Fruit fly (Drosophila melanogaster): ENCODE results near the gene CG3703.

- TF ChIP-seq EcR (GFP tag; optimal IDR thresholded peaks at IDR 0.05) (no peak), CG8478 (optimal IDR thresholded peaks at IDR 0.05) (no peak), psq (optimal IDR thresholded peaks at IDR 0.05) (no peak)
Measured at dm6 chrX:930048-930800, 15.3 kb downstream of the CG3703 start, which contains the start of gene CG3708.

Data from whole organism.